Worm (Caenorhabditis elegans): Measurements from ENCODE around the gene rgl-1.

rgl-1 gene

DNA sequence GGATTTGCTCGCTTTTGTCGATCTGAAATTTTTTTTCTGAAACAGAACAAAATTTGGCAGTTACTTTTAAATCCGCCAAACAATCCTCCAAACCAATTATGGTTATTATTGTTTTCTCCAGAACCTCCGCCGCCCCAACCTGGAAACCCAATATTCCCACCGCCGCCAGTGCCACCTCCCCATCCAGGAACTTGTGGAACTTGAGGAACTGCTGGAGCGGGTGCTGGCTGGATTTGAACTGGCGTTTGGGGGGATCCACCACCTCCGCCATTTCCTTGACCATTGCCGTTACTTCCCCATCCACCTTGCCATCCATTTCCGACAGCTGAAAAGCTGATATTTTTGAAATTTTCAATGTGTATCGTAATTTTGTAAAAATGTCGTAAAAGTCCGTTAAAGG lies 27.6 kb upstream of the rgl-1 start:
- TF ChIP-seq nhr-11 (tag; optimal IDR thresholded peaks at IDR 0.05) = no peak
- TF ChIP-seq aly-2 (tag; optimal IDR thresholded peaks at IDR 0.05) = no peak
- no peak for TF ChIP-seq tbx-2 (tag; optimal IDR thresholded peaks at IDR 0.05)
- no peak for TF ChIP-seq elt-2 (tag; optimal IDR thresholded peaks at IDR 0.05)
- no peak for TF ChIP-seq lin-15B (tag; optimal IDR thresholded peaks at IDR 0.05)
- TF ChIP-seq jun-1 (tag; optimal IDR thresholded peaks at IDR 0.05) = no peak
- TF ChIP-seq lin-39 (tag; optimal IDR thresholded peaks at IDR 0.05) = no peak
- no peak for TF ChIP-seq nhr-25 (tag; optimal IDR thresholded peaks at IDR 0.05)
- TF ChIP-seq zag-1 (tag; optimal IDR thresholded peaks at IDR 0.05) = no peak
- no peak for TF ChIP-seq fkh-2 (tag; optimal IDR thresholded peaks at IDR 0.05)
- TF ChIP-seq nhr-43 (tag; optimal IDR thresholded peaks at IDR 0.05; ENCODE audit: poor library complexity, severe bottlenecking) = no peak
- TF ChIP-seq ceh-82 (tag; optimal IDR thresholded peaks at IDR 0.05) = no peak
- no peak for TF ChIP-seq egl-27 (tag; optimal IDR thresholded peaks at IDR 0.05)
- no peak for TF ChIP-seq unc-62 (GFP tag; optimal IDR thresholded peaks at IDR 0.05)
- TF ChIP-seq nhr-237 (tag; optimal IDR thresholded peaks at IDR 0.05) = no peak
- TF ChIP-seq pha-4 (tag; optimal IDR thresholded peaks at IDR 0.05) = no peak
- no peak for TF ChIP-seq lsy-12 (tag; optimal IDR thresholded peaks at IDR 0.05)
- TF ChIP-seq unc-39 (tag; optimal IDR thresholded peaks at IDR 0.05) = no peak
- TF ChIP-seq fkh-10 (GFP tag; optimal IDR thresholded peaks at IDR 0.05) = no peak

DNA sequence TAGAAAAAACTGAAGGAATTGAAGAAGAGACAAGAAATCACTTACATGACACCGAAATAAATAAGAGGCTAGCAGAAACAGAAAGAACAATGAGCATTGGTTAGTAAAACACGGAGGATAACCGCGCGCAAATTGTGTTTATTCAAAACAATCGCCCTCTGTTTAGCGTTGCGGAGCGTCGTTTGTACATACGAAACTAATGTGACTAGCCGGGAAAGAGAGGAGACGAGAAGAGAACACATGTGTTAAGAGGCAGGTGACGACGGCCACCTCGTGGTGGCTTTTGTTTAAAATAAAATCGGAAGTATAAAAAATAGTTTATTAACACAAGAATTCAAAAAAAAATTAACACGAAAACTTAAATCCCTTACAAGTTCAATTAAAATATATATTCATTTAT lies 25.6 kb upstream of the rgl-1 start, which contains the start of gene F40F4.7:
F40F4.7 (minus strand) TSS at position 122 of the 400 bp plus-strand sequence.
- no peak for TF ChIP-seq sea-2 (GFP tag; optimal IDR thresholded peaks at IDR 0.05)
- no peak for TF ChIP-seq nhr-237 (tag; optimal IDR thresholded peaks at IDR 0.05)
- TF ChIP-seq mdl-1 (tag; optimal IDR thresholded peaks at IDR 0.05) = no peak
- peak; percentile 47 for TF ChIP-seq nhr-25 (tag; optimal IDR thresholded peaks at IDR 0.05)
- TF ChIP-seq pqm-1 (tag; optimal IDR thresholded peaks at IDR 0.05) = peak; percentile 39
- peak; percentile 20 for TF ChIP-seq hmg-11 (tag; optimal IDR thresholded peaks at IDR 0.05)
- peak; percentile 38 for TF ChIP-seq jun-1 (tag; optimal IDR thresholded peaks at IDR 0.05)
- peak; percentile 74 for TF ChIP-seq egl-5 (tag; optimal IDR thresholded peaks at IDR 0.05)
- TF ChIP-seq pha-4 (tag; optimal IDR thresholded peaks at IDR 0.05) = peak; percentile 93
- TF ChIP-seq lin-15B (tag; optimal IDR thresholded peaks at IDR 0.05) = peak; percentile 35
- no peak for TF ChIP-seq skn-1 (tag; optimal IDR thresholded peaks at IDR 0.05)
- TF ChIP-seq elt-2 (tag; optimal IDR thresholded peaks at IDR 0.05) = peak; percentile 59
- TF ChIP-seq nhr-28 (tag; optimal IDR thresholded peaks at IDR 0.05) = no peak
- TF ChIP-seq nhr-23 (tag; optimal IDR thresholded peaks at IDR 0.05) = peak; percentile 49
- TF ChIP-seq lin-39 (tag; optimal IDR thresholded peaks at IDR 0.05) = peak; percentile 45
- TF ChIP-seq nhr-12 (tag; optimal IDR thresholded peaks at IDR 0.05) = no peak

DNA sequence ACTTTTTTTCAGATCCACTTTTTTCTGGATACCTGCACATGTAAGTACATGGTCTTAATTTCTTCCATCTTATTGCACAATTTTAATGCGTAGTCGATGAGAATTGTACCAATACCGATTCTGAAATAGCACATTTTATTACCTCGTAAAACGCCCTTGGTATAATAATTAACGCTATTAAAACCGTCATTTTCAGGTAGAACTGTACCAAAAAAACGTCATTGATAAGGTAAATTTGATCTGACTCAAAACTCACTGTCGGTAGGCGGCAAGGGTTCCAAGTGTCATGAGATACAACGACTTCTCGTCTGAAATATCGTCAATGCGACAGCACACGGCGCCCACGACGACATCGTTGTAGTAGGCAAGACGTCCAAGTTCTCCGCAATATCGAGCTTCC lies 24.2 kb upstream of the rgl-1 start:
- no peak for TF ChIP-seq lsy-12 (tag; optimal IDR thresholded peaks at IDR 0.05)
- peak; percentile 23 for TF ChIP-seq pqm-1 (tag; optimal IDR thresholded peaks at IDR 0.05)
- TF ChIP-seq unc-62 (GFP tag; optimal IDR thresholded peaks at IDR 0.05) = no peak
- TF ChIP-seq ceh-28 (tag; optimal IDR thresholded peaks at IDR 0.05) = no peak
- TF ChIP-seq egl-5 (tag; optimal IDR thresholded peaks at IDR 0.05) = no peak
- peak; percentile 65 for TF ChIP-seq elt-2 (tag; optimal IDR thresholded peaks at IDR 0.05)
- no peak for TF ChIP-seq daf-12 (tag; optimal IDR thresholded peaks at IDR 0.05)

DNA sequence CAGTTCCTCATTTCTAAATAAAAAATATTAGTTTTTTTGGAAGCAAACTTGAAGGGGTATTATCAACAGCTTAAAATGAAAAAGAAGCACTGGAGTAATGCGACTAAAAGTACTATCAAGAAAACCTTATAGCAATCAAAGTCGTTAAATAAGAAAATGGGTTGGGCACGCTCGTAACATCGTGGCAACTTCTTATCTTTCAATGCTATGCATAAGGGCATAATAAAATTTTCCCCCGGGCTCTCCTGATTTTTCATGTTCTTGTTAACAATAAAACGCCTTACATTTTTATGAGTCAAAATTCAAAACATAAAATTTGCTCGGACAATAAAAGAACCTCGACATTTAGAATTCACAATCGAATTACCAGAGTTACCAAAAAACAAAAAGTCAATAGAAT lies 23.4 kb upstream of the rgl-1 start, which contains the start of gene irg-7:
irg-7 (minus strand) TSS at position 23 of the 400 bp plus-strand sequence.
- no peak for TF ChIP-seq zag-1 (tag; optimal IDR thresholded peaks at IDR 0.05)
- TF ChIP-seq pqm-1 (tag; optimal IDR thresholded peaks at IDR 0.05) = peak; percentile 74
- peak; percentile 79 for TF ChIP-seq elt-2 (tag; optimal IDR thresholded peaks at IDR 0.05)

DNA sequence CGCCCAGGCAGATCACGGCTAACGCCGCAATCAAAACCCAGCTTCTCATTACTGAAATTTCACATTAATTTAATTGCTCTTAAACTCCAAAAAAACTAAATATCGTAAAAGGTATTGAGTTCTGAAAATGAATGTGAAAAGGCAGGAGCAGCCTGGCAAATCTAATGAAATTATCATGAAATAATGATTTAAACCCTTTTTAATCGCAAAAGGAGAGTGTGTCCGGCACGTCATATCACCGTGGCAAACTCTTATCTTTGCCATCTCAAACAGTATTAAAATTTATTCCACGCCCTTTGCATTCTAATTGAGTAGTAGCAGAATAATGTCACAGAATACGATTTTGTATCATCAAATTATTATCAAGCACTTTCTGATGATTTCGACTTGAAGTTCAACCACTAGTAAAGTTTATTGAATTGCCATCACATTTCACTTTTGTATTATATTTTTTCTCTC lies 15.2 kb upstream of the rgl-1 start, which contains the start of gene F28B4.3:
F28B4.3 (minus strand) TSS at position 51 of the 459 bp plus-strand sequence.
- TF ChIP-seq egl-5 (tag; optimal IDR thresholded peaks at IDR 0.05) (no peak), ZK546.5 (tag; optimal IDR thresholded peaks at IDR 0.05) (no peak), elt-3 (tag; optimal IDR thresholded peaks at IDR 0.05) (no peak), jun-1 (tag; optimal IDR thresholded peaks at IDR 0.05) (peak; percentile 41), ztf-4 (tag; optimal IDR thresholded peaks at IDR 0.05) (no peak), nhr-28 (tag; optimal IDR thresholded peaks at IDR 0.05) (no peak), fkh-2 (tag; optimal IDR thresholded peaks at IDR 0.05) (no peak), nhr-237 (tag; optimal IDR thresholded peaks at IDR 0.05) (no peak), skn-1 (tag; optimal IDR thresholded peaks at IDR 0.05) (no peak), mdl-1 (tag; optimal IDR thresholded peaks at IDR 0.05) (no peak), daf-12 (tag; optimal IDR thresholded peaks at IDR 0.05) (no peak), elt-2 (tag; optimal IDR thresholded peaks at IDR 0.05) (peak; percentile 95), pqm-1 (tag; optimal IDR thresholded peaks at IDR 0.05) (peak; percentile 92), ztf-11 (tag; optimal IDR thresholded peaks at IDR 0.05) (no peak)

Measured in whole organism, L3 larva.